Fruit fly (Drosophila melanogaster) whole organism, wandering third instar larva: ENCODE results near the gene SrpRalpha.

Experiments used
- CG32264 ChIP-seq: fragments of 200-800 bp; sonication (Bioruptor generic); optimal IDR thresholded peaks from 2 replicates; lab custom pipeline; 2016; ENCODE audit warnings: missing biosample characterization, missing genetic modification characterization
- CG9705 ChIP-seq: fragments of 200-800 bp; sonication (Bioruptor generic); optimal IDR thresholded peaks from 2 replicates; lab custom pipeline; 2018; ENCODE audit warnings: missing biosample characterization, mild to moderate bottlenecking, missing genetic modification characterization
- Dif ChIP-seq: fragments of 200-275, 200-300 bp; sonication (Bioruptor generic); optimal IDR thresholded peaks from 2 replicates; lab custom pipeline; 2018; ENCODE audit warnings: missing biosample characterization, missing genetic modification characterization; ENCODE audit not compliant: partially characterized antibody
- HLH106 ChIP-seq: fragments of 200-800 bp; optimal IDR thresholded peaks from 3 replicates; lab custom pipeline; 2019; ENCODE audit warnings: missing biosample characterization, mild to moderate bottlenecking, missing genetic modification characterization, moderate library complexity
- Hnf4 ChIP-seq: fragments of 200-800 bp; sonication (Bioruptor generic); optimal IDR thresholded peaks from 2 replicates; lab custom pipeline; 2016; ENCODE audit warnings: missing biosample characterization, mild to moderate bottlenecking, missing genetic modification characterization
- Hr83 ChIP-seq: fragments of 200-300 bp; sonication (Bioruptor generic); optimal IDR thresholded peaks from 2 replicates; lab custom pipeline; 2016; ENCODE audit warnings: missing biosample characterization, mild to moderate bottlenecking, missing genetic modification characterization, moderate library complexity; ENCODE audit not compliant: poor library complexity, severe bottlenecking
- Jra ChIP-seq: sonication (Bioruptor generic); optimal IDR thresholded peaks from 2 replicates; lab custom pipeline; 2016; ENCODE audit warnings: missing biosample characterization, missing genetic modification characterization
- N ChIP-seq: fragments of >200 bp; optimal IDR thresholded peaks from 2 replicates; lab custom pipeline; 2018; ENCODE audit warnings: missing biosample characterization, missing external identifiers, missing genetic modification characterization
- OdsH ChIP-seq: fragments of 200-800 bp; sonication (Bioruptor generic); optimal IDR thresholded peaks from 2 replicates; lab custom pipeline; 2016; ENCODE audit warnings: missing biosample characterization, mild to moderate bottlenecking, missing genetic modification characterization
- Rel ChIP-seq, 2 experiments: fragments of 200-800 bp; sonication (Bioruptor generic) in 1 of 2; optimal IDR thresholded peaks; 2 replicates in 1 of 2; 3 replicates in 1 of 2; lab custom pipeline; 2016 to 2019; ENCODE audit warnings: mild to moderate bottlenecking in 2 of 2, missing biosample characterization in 2 of 2, missing genetic modification characterization in 2 of 2, moderate library complexity in 1 of 2
- Sp1 ChIP-seq: fragments of 200-800 bp; sonication (Bioruptor generic); optimal IDR thresholded peaks from 3 replicates; lab custom pipeline; 2019; ENCODE audit warnings: missing biosample characterization, mild to moderate bottlenecking, missing genetic modification characterization, moderate library complexity
- Vsx2 ChIP-seq: fragments of 200-300, 225-300 bp; sonication (Bioruptor generic); optimal IDR thresholded peaks from 2 replicates; lab custom pipeline; 2018; ENCODE audit warnings: missing biosample characterization, missing genetic modification characterization; ENCODE audit not compliant: partially characterized antibody
- br ChIP-seq: fragments of 200-800 bp; sonication (Bioruptor generic); optimal IDR thresholded peaks from 2 replicates; lab custom pipeline; 2016; ENCODE audit warnings: missing biosample characterization, missing genetic modification characterization
- dsf ChIP-seq: sonication (Bioruptor generic); optimal IDR thresholded peaks from 2 replicates; lab custom pipeline; 2016; ENCODE audit warnings: missing biosample characterization, missing genetic modification characterization, borderline replicate concordance
- ey ChIP-seq: fragments of 200-800 bp; sonication (Bioruptor generic); optimal IDR thresholded peaks from 2 replicates; lab custom pipeline; 2016; ENCODE audit warnings: missing biosample characterization, missing genetic modification characterization
- foxo ChIP-seq, 2 experiments: fragments of 200-800 bp; sonication (Bioruptor generic); optimal IDR thresholded peaks; 2 replicates in 1 of 2; 3 replicates in 1 of 2; lab custom pipeline; 2016 to 2017; ENCODE audit warnings: missing biosample characterization in 2 of 2, missing genetic modification characterization in 2 of 2
- fru ChIP-seq: fragments of 200-800 bp; sonication (Bioruptor generic); optimal IDR thresholded peaks from 3 replicates; lab custom pipeline; 2016; ENCODE audit warnings: missing biosample characterization, mild to moderate bottlenecking, missing genetic modification characterization
- h ChIP-seq: fragments of 200-800 bp; sonication (Bioruptor generic); optimal IDR thresholded peaks from 3 replicates; lab custom pipeline; 2016; ENCODE audit warnings: missing biosample characterization, mild to moderate bottlenecking, missing genetic modification characterization
- jim ChIP-seq: fragments of 175-275, 200-325 bp; sonication (Bioruptor generic); optimal IDR thresholded peaks from 2 replicates; lab custom pipeline; 2016; ENCODE audit warnings: missing biosample characterization, mild to moderate bottlenecking, missing genetic modification characterization
- lola ChIP-seq: fragments of >200 bp; optimal IDR thresholded peaks from 2 replicates; lab custom pipeline; 2017; ENCODE audit warnings: missing biosample characterization, missing genetic modification characterization
- sage ChIP-seq: fragments of 200-800 bp; sonication (Bioruptor generic); optimal IDR thresholded peaks from 2 replicates; lab custom pipeline; 2016; ENCODE audit warnings: missing biosample characterization, mild to moderate bottlenecking, missing genetic modification characterization
- sv ChIP-seq: fragments of 200-800 bp; sonication (Bioruptor generic); optimal IDR thresholded peaks from 3 replicates; lab custom pipeline; 2016; ENCODE audit warnings: missing biosample characterization, missing genetic modification characterization
- usp ChIP-seq: fragments of >200 bp; optimal IDR thresholded peaks from 2 replicates; lab custom pipeline; 2017; ENCODE audit warnings: missing biosample characterization, missing genetic modification characterization
- woc ChIP-seq: sonication (Bioruptor generic); optimal IDR thresholded peaks from 2 replicates; lab custom pipeline; 2016; ENCODE audit warnings: missing biosample characterization, mild to moderate bottlenecking, missing genetic modification characterization

Gene SrpRalpha

dm6 chrX:11132312-11132711, 3.4 kb upstream of the SrpRalpha start, which contains the start of gene CG44385:
CG44385 (minus strand) TSS chrX:11132412.
- TF ChIP-seq Jra (GFP tag; lab: Kevin White, UChicago) (no peak), woc (GFP tag; lab: Kevin White, UChicago) (no peak), Vsx2 (GFP tag; lab: Kevin White, UChicago) (no peak), dsf (GFP tag; lab: Kevin White, UChicago) (no peak), Hr83 (GFP tag; lab: Kevin White, UChicago) (no peak), OdsH (no peak), Sp1 (GFP tag; lab: Kevin White, UChicago) (no peak), CG32264 (GFP tag; lab: Kevin White, UChicago) (no peak), h (no peak), fru (GFP tag; lab: Kevin White, UChicago) (no peak), Hnf4 (no peak), foxo (GFP tag; optimal IDR thresholded peaks at IDR 0.05; lab: Kevin White, UChicago) (no peak), sage (GFP tag; lab: Kevin White, UChicago) (no peak), br (GFP tag; lab: Kevin White, UChicago) (no peak), sv (no peak)

dm6 chrX:11124749-11125508, 4.0 kb downstream of the SrpRalpha start, which contains the start of gene Rpt3:
Rpt3 (plus strand) TSS chrX:11125101.
- TF ChIP-seq fru (GFP tag; lab: Kevin White, UChicago) (no peak), foxo (GFP tag; optimal IDR thresholded peaks at IDR 0.05; lab: Kevin White, UChicago) (peak in 1 of 2 experiments; percentile 24)

dm6 chrX:11124126-11124748, 4.7 kb downstream of the SrpRalpha start, which contains the start of gene CG11122:
CG11122 (minus strand) TSS chrX:11124726.
- TF ChIP-seq Rel (GFP tag; optimal IDR thresholded peaks at IDR 0.05; lab: Kevin White, UChicago) (no peak), Rel (tag; optimal IDR thresholded peaks at IDR 0.05; lab: Kevin White, UChicago) (peak; percentile 6), br (GFP tag; lab: Kevin White, UChicago) (no peak), jim (GFP tag; lab: Kevin White, UChicago) (peak; percentile 24)

dm6 chrX:11123561-11123960, 5.3 kb downstream of the SrpRalpha start:
- TF ChIP-seq lola (GFP tag; lab: Kevin White, UChicago) = no peak
- no peak for TF ChIP-seq foxo (GFP tag; optimal IDR thresholded peaks at IDR 0.05; lab: Kevin White, UChicago)

- no peak for TF ChIP-seq Hr83 (GFP tag; lab: Kevin White, UChicago)
- no peak for TF ChIP-seq ey (GFP tag; lab: Kevin White, UChicago)
- no peak for TF ChIP-seq Dif (GFP tag; lab: Kevin White, UChicago)
- no peak for TF ChIP-seq usp (GFP tag; lab: Kevin White, UChicago)
- no peak for TF ChIP-seq sage (GFP tag; lab: Kevin White, UChicago)
- TF ChIP-seq CG9705 (GFP tag; lab: Kevin White, UChicago) = no peak
Measured at dm6 chrX:11109670-11110069, 19.2 kb downstream of the SrpRalpha start.

- TF ChIP-seq N (GFP tag; lab: Kevin White, UChicago) (peak; percentile 35), CG9705 (GFP tag; lab: Kevin White, UChicago) (no peak), lola (GFP tag; lab: Kevin White, UChicago) (no peak), br (GFP tag; lab: Kevin White, UChicago) (no peak), HLH106 (tag; lab: Kevin White, UChicago) (peak; percentile 24)
Measured at dm6 chrX:11108845-11109450, 19.9 kb downstream of the SrpRalpha start.
